Fruit fly (Drosophila melanogaster): ENCODE data around the gene mRpL15.

dm6 chr3L:20432297-20432696 lies 3.7 kb downstream of the mRpL15 start, which contains the start of the genes Las and Psn:
- TF ChIP-seq CG8159 (tag; optimal IDR thresholded peaks at IDR 0.05) (no peak), CG17806 (tag; optimal IDR thresholded peaks at IDR 0.05) (no peak), EcR (GFP tag; optimal IDR thresholded peaks at IDR 0.05) (no peak), Ets98B (GFP tag; IDR thresholded peaks at IDR 0.05) (no peak), fd96Ca (GFP tag; IDR thresholded peaks at IDR 0.05) (no peak), rn (GFP tag; IDR thresholded peaks at IDR 0.05) (no peak), Pif1A (GFP tag; optimal IDR thresholded peaks at IDR 0.05) (no peak)
